Fruit fly (Drosophila melanogaster) whole organism, prepupa: ENCODE results near the gene cpo.

Experiments used
- CG10631 ChIP-seq: fragments of 200-800 bp; sonication (Bioruptor generic); optimal IDR thresholded peaks from 2 replicates; lab custom pipeline; 2016; ENCODE audit warnings: missing biosample characterization, missing genetic modification characterization
- CG11902 ChIP-seq: fragments of 200-800 bp; sonication (Bioruptor generic); optimal IDR thresholded peaks from 3 replicates; lab custom pipeline; 2016; ENCODE audit warnings: missing biosample characterization, missing genetic modification characterization
- CG15336 ChIP-seq: fragments of 200-800 bp; sonication (Bioruptor generic); IDR thresholded peaks from 2 replicates; pipeline ENCODE4 v1.3.6; 2022; ENCODE audit warnings: missing biosample characterization, missing genetic modification characterization
- CG32006 ChIP-seq: fragments of 200-800 bp; sonication (Bioruptor generic); optimal IDR thresholded peaks from 3 replicates; lab custom pipeline; 2017; ENCODE audit warnings: missing biosample characterization, mild to moderate bottlenecking, missing genetic modification characterization
- CG34406 ChIP-seq: fragments of 200-800 bp; sonication (Bioruptor generic); optimal IDR thresholded peaks from 3 replicates; lab custom pipeline; 2016; ENCODE audit warnings: missing biosample characterization, missing genetic modification characterization
- CG3919 ChIP-seq: fragments of 200-800 bp; sonication (Bioruptor generic); optimal IDR thresholded peaks from 3 replicates; lab custom pipeline; 2016; ENCODE audit warnings: missing biosample characterization, missing genetic modification characterization
- CG6163 ChIP-seq: fragments of 200-800 bp; sonication (Bioruptor generic); IDR thresholded peaks from 3 replicates; pipeline ENCODE4 v1.3.6; 2022; ENCODE audit warnings: missing biosample characterization, missing genetic modification characterization
- CG6276 ChIP-seq: fragments of 200-800 bp; sonication (Bioruptor generic); optimal IDR thresholded peaks from 2 replicates; lab custom pipeline; 2017; ENCODE audit warnings: missing biosample characterization, mild to moderate bottlenecking, missing genetic modification characterization
- CG6792 ChIP-seq: fragments of 200-800 bp; sonication (Bioruptor generic); optimal IDR thresholded peaks from 3 replicates; lab custom pipeline; 2016; ENCODE audit warnings: missing biosample characterization, missing genetic modification characterization
- CG8119 ChIP-seq: fragments of 200-800 bp; sonication (Bioruptor generic); IDR thresholded peaks from 3 replicates; pipeline ENCODE4 v1.3.6; 2022; ENCODE audit warnings: missing biosample characterization, missing genetic modification characterization
- CG8319 ChIP-seq: fragments of 200-800 bp; sonication (Bioruptor generic); optimal IDR thresholded peaks from 3 replicates; lab custom pipeline; 2016; ENCODE audit warnings: missing biosample characterization, missing genetic modification characterization
- Eip75B ChIP-seq: fragments of 200-800 bp; sonication (Bioruptor generic); optimal IDR thresholded peaks from 3 replicates; lab custom pipeline; 2016; ENCODE audit warnings: missing biosample characterization, missing genetic modification characterization
- Eip78C ChIP-seq: fragments of 200-800 bp; sonication (Bioruptor generic); peaks from one replicate; lab custom pipeline; 2016; ENCODE audit warnings: missing biosample characterization, missing genetic modification characterization
- Eip93F ChIP-seq: fragments of 200-800 bp; sonication (Bioruptor generic); optimal IDR thresholded peaks from 2 replicates; lab custom pipeline; 2016; ENCODE audit warnings: missing biosample characterization, mild to moderate bottlenecking, missing genetic modification characterization
- Ets21C ChIP-seq: fragments of 200-800 bp; sonication (Bioruptor generic); optimal IDR thresholded peaks from 3 replicates; lab custom pipeline; 2016; ENCODE audit warnings: missing biosample characterization, missing genetic modification characterization
- Ets96B ChIP-seq: fragments of 200-800 bp; optimal IDR thresholded peaks from 2 replicates; lab custom pipeline; 2019; ENCODE audit warnings: missing biosample characterization, mild to moderate bottlenecking, missing genetic modification characterization, moderate library complexity
- Gug ChIP-seq: fragments of 200-800 bp; sonication (Bioruptor generic); IDR thresholded peaks from 2 replicates; pipeline ENCODE4 v1.3.6; 2022; ENCODE audit warnings: missing biosample characterization, missing genetic modification characterization
- Hr39 ChIP-seq: fragments of 200-800 bp; sonication (Bioruptor generic); optimal IDR thresholded peaks from 2 replicates; lab custom pipeline; 2016; ENCODE audit warnings: missing biosample characterization, missing genetic modification characterization
- Hr4 ChIP-seq: fragments of 200-800 bp; sonication (Bioruptor generic); optimal IDR thresholded peaks from 3 replicates; lab custom pipeline; 2016; ENCODE audit warnings: missing biosample characterization, missing genetic modification characterization
- Met ChIP-seq: fragments of 200-800 bp; sonication (Bioruptor generic); optimal IDR thresholded peaks from 3 replicates; lab custom pipeline; 2016; ENCODE audit warnings: missing biosample characterization, missing genetic modification characterization
- OdsH ChIP-seq: fragments of 200-800 bp; sonication (Bioruptor generic); optimal IDR thresholded peaks from 3 replicates; lab custom pipeline; 2016; ENCODE audit warnings: missing biosample characterization, missing genetic modification characterization
- Smox ChIP-seq: fragments of 200-800 bp; sonication (Bioruptor generic); optimal IDR thresholded peaks from 3 replicates; lab custom pipeline; 2016; ENCODE audit warnings: missing biosample characterization, missing genetic modification characterization
- Sox102F ChIP-seq: fragments of 200-800 bp; sonication (Bioruptor generic); optimal IDR thresholded peaks from 2 replicates; lab custom pipeline; 2016; ENCODE audit warnings: missing biosample characterization, mild to moderate bottlenecking, missing genetic modification characterization
- Sox14 ChIP-seq: fragments of 200-800 bp; sonication (Bioruptor generic); optimal IDR thresholded peaks from 3 replicates; lab custom pipeline; 2016; ENCODE audit warnings: missing biosample characterization, missing genetic modification characterization
- achi ChIP-seq: fragments of 200-800 bp; sonication (Bioruptor generic); optimal IDR thresholded peaks from 3 replicates; lab custom pipeline; 2016; ENCODE audit warnings: missing biosample characterization, missing genetic modification characterization
- acj6 ChIP-seq: fragments of 200-800 bp; sonication (Bioruptor generic); optimal IDR thresholded peaks from 3 replicates; lab custom pipeline; 2016; ENCODE audit warnings: missing biosample characterization, missing genetic modification characterization
- dac ChIP-seq: fragments of 200-800 bp; sonication (Bioruptor generic); optimal IDR thresholded peaks from 2 replicates; lab custom pipeline; 2017; ENCODE audit warnings: missing biosample characterization, mild to moderate bottlenecking, missing genetic modification characterization
- eg ChIP-seq: fragments of 200-800 bp; sonication (Bioruptor generic); IDR thresholded peaks from 3 replicates; pipeline ENCODE4 v1.3.6; 2022; ENCODE audit warnings: missing biosample characterization, missing genetic modification characterization
- esn ChIP-seq: fragments of 200-800 bp; sonication (Bioruptor generic); optimal IDR thresholded peaks from 2 replicates; lab custom pipeline; 2016; ENCODE audit warnings: missing biosample characterization, mild to moderate bottlenecking, missing genetic modification characterization, moderate library complexity
- fd59A ChIP-seq: fragments of 200-800 bp; sonication (Bioruptor generic); optimal IDR thresholded peaks from 2 replicates; lab custom pipeline; 2017; ENCODE audit warnings: missing biosample characterization, mild to moderate bottlenecking, missing genetic modification characterization, missing genetic modification reagents
- fd85E ChIP-seq: fragments of 200-800 bp; sonication (Bioruptor generic); optimal IDR thresholded peaks from 3 replicates; lab custom pipeline; 2016; ENCODE audit warnings: missing biosample characterization, missing genetic modification characterization
- lz ChIP-seq: fragments of 200-800 bp; sonication (Bioruptor generic); optimal IDR thresholded peaks from 3 replicates; lab custom pipeline; 2016; ENCODE audit warnings: missing biosample characterization, missing genetic modification characterization
- net ChIP-seq: fragments of 200-800 bp; sonication (Bioruptor generic); optimal IDR thresholded peaks from 3 replicates; lab custom pipeline; 2016; ENCODE audit warnings: missing biosample characterization, missing genetic modification characterization
- pdm3 ChIP-seq: fragments of 200-800 bp; sonication (Bioruptor generic); optimal IDR thresholded peaks from 3 replicates; lab custom pipeline; 2016; ENCODE audit warnings: missing biosample characterization, missing genetic modification characterization
- svp ChIP-seq: fragments of 200-800 bp; sonication (Bioruptor generic); peaks from one replicate; lab custom pipeline; 2016; ENCODE audit warnings: missing biosample characterization, missing genetic modification characterization

The cpo gene

DNA sequence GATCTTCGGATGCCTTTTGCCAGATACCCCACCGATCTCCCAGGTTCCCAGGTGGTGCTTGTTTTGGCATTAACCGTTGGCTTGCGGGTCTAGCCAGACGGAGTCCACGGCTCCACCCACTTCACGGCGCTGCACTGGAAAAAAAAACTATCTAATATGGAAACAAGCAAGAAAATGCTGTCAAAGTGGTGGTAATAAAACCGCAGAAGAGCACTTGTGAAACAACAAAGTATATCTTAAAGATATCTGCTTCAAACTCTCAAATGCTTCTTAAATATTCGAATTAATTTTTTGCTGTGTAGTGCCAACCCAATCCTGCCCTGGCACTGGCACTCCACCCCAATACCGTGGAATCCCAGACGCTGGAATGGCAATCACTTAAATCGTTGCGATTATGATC is 138.8 kb downstream of the cpo start:
- TF ChIP-seq Hr4 (GFP tag; lab: Kevin White, UChicago) (no peak), CG15336 (GFP tag; lab: Robert Waterston, UW) (0 out of 2 replicates have a peak, but pooled peaks have one; percentile 8), CG6163 (GFP tag; lab: Robert Waterston, UW) (peak; percentile 57; the same call in 2 of the 3 replicates), net (GFP tag; lab: Kevin White, UChicago) (no peak), CG3919 (peak; percentile 11), svp (GFP tag; lab: Kevin White, UChicago) (no peak), eg (GFP tag; lab: Robert Waterston, UW) (0 out of 3 replicates have a peak, but pooled peaks have one; percentile 28), Eip75B (peak; percentile 1), Sox14 (GFP tag; lab: Kevin White, UChicago) (no peak), CG6276 (GFP tag; lab: Kevin White, UChicago) (peak; percentile 54), fd85E (GFP tag; lab: Kevin White, UChicago) (no peak), Ets21C (GFP tag; lab: Kevin White, UChicago) (no peak), acj6 (GFP tag; lab: Kevin White, UChicago) (no peak), dac (GFP tag; lab: Kevin White, UChicago) (no peak), Gug (GFP tag; lab: Robert Waterston, UW) (no peak)
- TF ChIP-seq, all 60 proteins: peak for 6

DNA sequence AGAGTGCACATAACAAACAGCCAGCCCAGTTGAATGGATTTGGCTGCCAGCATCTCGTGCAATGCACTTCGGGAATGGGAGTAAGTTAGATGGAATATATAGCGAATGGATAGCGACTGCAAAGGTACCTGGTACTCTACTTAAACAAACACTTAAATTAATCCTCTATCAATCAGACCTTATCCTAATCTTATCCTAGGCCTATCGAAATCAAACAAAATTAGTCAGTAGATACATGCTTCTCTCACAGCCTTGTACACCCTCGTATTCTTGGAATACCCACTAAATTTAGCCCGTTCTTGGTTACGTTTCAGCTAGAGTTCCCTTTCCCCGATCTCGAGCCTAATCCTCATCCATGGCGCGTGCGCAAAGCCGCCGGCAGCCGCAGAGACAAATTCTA is 140.9 kb downstream of the cpo start:
- TF ChIP-seq CG11902 (GFP tag; lab: Kevin White, UChicago): no peak
- no peak for TF ChIP-seq Eip75B
- TF ChIP-seq CG8119: peak; percentile 36; the same call in 1 of the 3 replicates
- TF ChIP-seq CG8319 (GFP tag; lab: Kevin White, UChicago): no peak
- no peak for TF ChIP-seq fd59A (GFP tag; lab: Kevin White, UChicago)
- no peak for TF ChIP-seq Eip93F (GFP tag; lab: Kevin White, UChicago)
- TF ChIP-seq CG15336 (GFP tag; lab: Robert Waterston, UW): 0 out of 2 replicates have a peak, but pooled peaks have one; percentile 23
- 0 out of 3 replicates have a peak, but pooled peaks have one; percentile 8 for TF ChIP-seq eg (GFP tag; lab: Robert Waterston, UW)
- TF ChIP-seq Met (GFP tag; lab: Kevin White, UChicago): no peak

DNA sequence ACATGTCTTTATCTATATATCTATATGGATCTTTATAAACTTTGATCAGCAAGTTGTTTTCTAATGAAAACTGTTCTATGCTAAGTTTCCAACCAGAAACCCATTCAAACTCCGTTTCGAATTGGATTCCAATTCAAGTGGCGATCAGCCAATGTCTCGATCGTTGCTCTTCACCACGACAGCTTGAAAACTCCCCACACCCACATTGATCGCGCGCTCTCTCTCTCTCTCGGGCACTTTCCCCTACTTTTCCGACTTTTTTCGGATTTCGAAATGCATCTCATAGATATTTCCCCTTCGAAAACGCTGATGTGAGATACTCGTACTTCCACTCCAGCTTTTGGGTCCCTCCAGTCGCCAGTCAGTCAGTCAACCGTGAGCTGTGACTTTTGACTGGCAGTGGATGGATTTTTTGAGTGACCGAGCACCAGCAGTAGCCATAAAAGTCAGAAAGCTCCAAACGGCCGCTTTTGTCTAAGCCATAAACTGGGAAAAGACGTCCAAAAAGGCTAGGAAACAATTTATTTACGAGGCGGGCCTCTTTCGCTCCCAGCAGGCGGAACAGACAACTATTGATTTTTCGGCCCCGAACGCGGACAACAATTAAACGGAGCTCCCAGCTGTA is 143.6 kb downstream of the cpo start:
- TF ChIP-seq Hr39 (GFP tag; lab: Kevin White, UChicago) (no peak), Eip75B (no peak), Ets21C (GFP tag; lab: Kevin White, UChicago) (no peak), Met (GFP tag; lab: Kevin White, UChicago) (no peak), CG6276 (GFP tag; lab: Kevin White, UChicago) (no peak), Gug (GFP tag; lab: Robert Waterston, UW) (no peak), CG8319 (GFP tag; lab: Kevin White, UChicago) (no peak), acj6 (GFP tag; lab: Kevin White, UChicago) (no peak), CG11902 (GFP tag; lab: Kevin White, UChicago) (no peak)
- TF ChIP-seq, all 60 proteins: peak for 0

DNA sequence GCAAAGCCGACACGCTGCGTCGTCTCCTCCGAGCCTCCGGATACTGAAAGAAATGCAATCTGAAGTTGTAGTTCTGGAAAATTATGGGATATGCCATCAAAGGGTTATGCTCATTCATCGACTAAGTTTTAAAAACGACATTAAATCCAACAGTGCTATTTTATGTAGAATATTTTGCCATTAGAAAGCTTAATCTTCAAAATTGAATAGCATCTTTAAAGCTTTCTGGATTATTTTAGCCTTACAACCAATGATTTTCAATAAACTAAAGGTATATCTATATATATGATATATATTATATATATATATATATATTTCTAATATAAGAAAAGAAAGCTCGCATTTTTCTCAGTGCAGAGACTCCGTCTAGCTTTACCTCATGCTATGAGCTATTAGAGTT is 144.7 kb downstream of the cpo start:
- TF ChIP-seq CG32006 (GFP tag; lab: Kevin White, UChicago) (peak; percentile 11), Ets96B (peak; percentile 6), CG10631 (GFP tag; lab: Kevin White, UChicago) (peak; percentile 11), Eip78C (peak; percentile 52), CG6792 (no peak)

DNA sequence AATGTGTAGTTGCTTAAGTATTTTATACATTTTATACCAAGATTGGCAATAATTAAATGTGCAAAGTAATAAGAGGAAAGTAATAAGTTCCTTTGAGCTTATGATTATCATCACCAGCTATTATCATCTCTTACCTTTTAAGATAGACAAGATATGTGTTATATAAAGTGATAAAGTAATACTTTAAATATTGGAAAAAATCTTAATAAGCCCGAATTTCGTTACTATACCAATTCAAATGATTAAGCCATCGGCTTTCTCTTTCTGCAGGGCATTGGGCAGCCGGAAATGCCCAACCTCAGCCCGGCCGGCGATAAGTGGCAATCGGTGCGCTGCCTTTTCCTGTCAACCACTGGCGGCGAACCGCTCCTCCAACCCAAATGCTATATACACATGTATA is 148.3 kb downstream of the cpo start:
- TF ChIP-seq CG11902 (GFP tag; lab: Kevin White, UChicago) (no peak), OdsH (GFP tag; lab: Kevin White, UChicago) (peak; percentile 12), fd59A (GFP tag; lab: Kevin White, UChicago) (peak; percentile 6), CG6163 (GFP tag; lab: Robert Waterston, UW) (no peak), acj6 (GFP tag; lab: Kevin White, UChicago) (peak; percentile 43), Eip78C (peak; percentile 79), Smox (GFP tag; lab: Kevin White, UChicago) (peak; percentile 23), Eip75B (peak; percentile 26), lz (peak; percentile 25), svp (GFP tag; lab: Kevin White, UChicago) (peak; percentile 60), Hr39 (GFP tag; lab: Kevin White, UChicago) (peak; percentile 23), dac (GFP tag; lab: Kevin White, UChicago) (no peak), CG34406 (GFP tag; lab: Kevin White, UChicago) (peak; percentile 14), Sox102F (GFP tag; lab: Kevin White, UChicago) (no peak), pdm3 (peak; percentile 8), achi (GFP tag; lab: Kevin White, UChicago) (peak; percentile 17), esn (GFP tag; lab: Kevin White, UChicago) (peak; percentile 35), CG3919 (no peak), Met (GFP tag; lab: Kevin White, UChicago) (peak; percentile 31), CG10631 (GFP tag; lab: Kevin White, UChicago) (peak; percentile 40), CG32006 (GFP tag; lab: Kevin White, UChicago) (peak; percentile 32)
